Worm (Caenorhabditis elegans): ENCODE data around the gene somi-1.

Gene somi-1

DNA sequence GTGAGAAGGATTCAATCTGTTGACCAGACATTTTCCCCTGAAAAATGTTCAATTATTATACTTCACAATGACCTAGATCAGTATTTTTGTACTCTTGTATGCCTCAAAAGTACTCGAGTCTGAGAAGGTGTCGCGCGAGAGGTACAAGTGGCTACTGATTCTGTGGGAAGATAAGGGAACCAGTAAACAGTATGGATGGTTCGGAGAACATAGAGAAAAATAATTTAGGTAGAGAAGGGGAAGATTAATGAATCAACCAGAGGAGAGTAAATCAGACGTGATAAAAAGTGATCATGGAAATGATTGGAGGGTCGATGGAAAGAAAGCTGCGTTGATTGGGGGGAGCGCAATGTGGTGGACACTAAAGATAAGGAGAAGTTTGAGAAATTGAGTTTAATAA is 1.7 kb downstream of the somi-1 start:
- TF ChIP-seq blmp-1 (tag; optimal IDR thresholded peaks at IDR 0.05; ENCODE audit: insufficient read depth): no peak
- no peak for TF ChIP-seq unc-55 (GFP tag; optimal IDR thresholded peaks at IDR 0.05)
- TF ChIP-seq fos-1 (tag; optimal IDR thresholded peaks at IDR 0.05): peak; percentile 38
- peak; percentile 50 for TF ChIP-seq nhr-25 (tag; optimal IDR thresholded peaks at IDR 0.05)
- TF ChIP-seq nhr-10 (tag; optimal IDR thresholded peaks at IDR 0.05): no peak
- TF ChIP-seq skn-1 (tag; optimal IDR thresholded peaks at IDR 0.05): no peak
- TF ChIP-seq mbf-1 (tag; optimal IDR thresholded peaks at IDR 0.05): no peak
- TF ChIP-seq crh-2 (tag; optimal IDR thresholded peaks at IDR 0.05): peak; percentile 0
- TF ChIP-seq nhr-6 (tag; optimal IDR thresholded peaks at IDR 0.05): no peak
- TF ChIP-seq nhr-21 (tag; optimal IDR thresholded peaks at IDR 0.05): peak; percentile 64
- no peak for TF ChIP-seq mdl-1 (tag; optimal IDR thresholded peaks at IDR 0.05)
- TF ChIP-seq sma-9 (GFP tag; optimal IDR thresholded peaks at IDR 0.05): peak; percentile 64
- TF ChIP-seq sma-9 (tag; optimal IDR thresholded peaks at IDR 0.05): no peak
- no peak for TF ChIP-seq lin-11 (tag; optimal IDR thresholded peaks at IDR 0.05)
- TF ChIP-seq ceh-16 (tag; optimal IDR thresholded peaks at IDR 0.05): peak; percentile 68
- peak; percentile 74 for TF ChIP-seq sma-3 (GFP tag; optimal IDR thresholded peaks at IDR 0.05)
- peak in 1 of 2 experiments; percentile 2 for TF ChIP-seq lsy-2 (tag; optimal IDR thresholded peaks at IDR 0.05)
- peak; percentile 67 for TF ChIP-seq egl-27 (tag; optimal IDR thresholded peaks at IDR 0.05)

DNA sequence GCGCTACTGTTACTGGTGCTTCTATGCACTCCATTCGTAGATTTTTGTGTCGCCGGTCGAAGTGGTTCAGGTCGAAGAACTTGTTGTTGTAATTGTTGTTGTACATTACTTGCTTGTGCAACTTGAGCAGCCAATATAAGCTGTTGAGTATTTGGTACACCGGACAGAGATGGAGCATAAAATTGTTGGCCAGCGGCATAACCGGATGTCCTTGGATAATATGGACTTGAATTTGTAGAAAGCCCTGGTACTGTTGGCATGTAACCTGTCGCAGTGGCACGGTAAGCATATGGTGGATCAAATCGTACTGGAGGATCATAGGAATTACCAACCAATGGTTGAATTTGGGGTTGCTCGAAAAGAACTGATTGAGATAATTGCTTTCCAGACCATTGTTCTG is 2.2 kb downstream of the somi-1 start:
- no peak for TF ChIP-seq snpc-4 (tag; optimal IDR thresholded peaks at IDR 0.05)
- no peak for TF ChIP-seq R02D3.7 (tag; optimal IDR thresholded peaks at IDR 0.05)
- TF ChIP-seq C34F6.9 (tag; optimal IDR thresholded peaks at IDR 0.05): no peak
- TF ChIP-seq lin-13 (GFP tag; optimal IDR thresholded peaks at IDR 0.05): no peak
- TF ChIP-seq nhr-21 (tag; optimal IDR thresholded peaks at IDR 0.05): no peak
- no peak for TF ChIP-seq ama-1 (optimal IDR thresholded peaks at IDR 0.05)
- no peak for TF ChIP-seq blmp-1 (tag; optimal IDR thresholded peaks at IDR 0.05; ENCODE audit: insufficient read depth)
- TF ChIP-seq F13H6.1 (tag; optimal IDR thresholded peaks at IDR 0.05): no peak
- no peak for TF ChIP-seq ceh-16 (tag; optimal IDR thresholded peaks at IDR 0.05)
- TF ChIP-seq crh-2 (tag; optimal IDR thresholded peaks at IDR 0.05): no peak
- TF ChIP-seq unc-55 (GFP tag; optimal IDR thresholded peaks at IDR 0.05): no peak
- no peak for TF ChIP-seq egl-27 (tag; optimal IDR thresholded peaks at IDR 0.05)
- TF ChIP-seq elt-1 (tag; optimal IDR thresholded peaks at IDR 0.05): no peak
- no peak for TF ChIP-seq mbf-1 (tag; optimal IDR thresholded peaks at IDR 0.05)

DNA sequence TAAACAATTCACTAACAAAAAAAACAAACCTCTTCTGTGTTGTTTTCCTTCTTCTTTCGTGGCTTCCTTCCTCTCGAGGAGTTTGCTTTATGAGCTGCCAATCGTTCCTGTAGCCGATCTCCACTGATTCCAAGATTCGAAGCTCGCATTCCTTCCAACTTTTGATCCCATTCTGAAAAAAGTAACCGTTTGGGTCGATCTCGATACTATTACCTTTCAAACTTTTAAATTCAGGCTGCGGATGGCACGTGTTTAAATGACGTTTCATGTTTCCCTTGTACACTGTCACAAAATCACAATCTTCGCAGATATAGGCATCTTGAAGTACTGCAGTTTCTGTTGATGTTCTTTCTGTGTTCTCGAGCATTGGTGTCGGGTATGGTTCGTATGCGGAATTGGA is 3.7 kb downstream of the somi-1 start:
- no peak for TF ChIP-seq R02D3.7 (tag; optimal IDR thresholded peaks at IDR 0.05)
- no peak for TF ChIP-seq dmd-4 (tag; optimal IDR thresholded peaks at IDR 0.05)
- TF ChIP-seq F13H6.1 (tag; optimal IDR thresholded peaks at IDR 0.05): no peak
- no peak for TF ChIP-seq ztf-11 (tag; optimal IDR thresholded peaks at IDR 0.05)
- TF ChIP-seq gmeb-1 (tag; optimal IDR thresholded peaks at IDR 0.05): no peak
- no peak for TF ChIP-seq unc-39 (tag; optimal IDR thresholded peaks at IDR 0.05)
- TF ChIP-seq lin-39 (tag; optimal IDR thresholded peaks at IDR 0.05): no peak
- TF ChIP-seq egl-27 (tag; optimal IDR thresholded peaks at IDR 0.05): no peak
- no peak for TF ChIP-seq skn-1 (tag; optimal IDR thresholded peaks at IDR 0.05)
- no peak for TF ChIP-seq aly-2 (tag; optimal IDR thresholded peaks at IDR 0.05)
- TF ChIP-seq elt-1 (tag; optimal IDR thresholded peaks at IDR 0.05): no peak
- TF ChIP-seq alr-1 (tag; optimal IDR thresholded peaks at IDR 0.05): no peak

DNA sequence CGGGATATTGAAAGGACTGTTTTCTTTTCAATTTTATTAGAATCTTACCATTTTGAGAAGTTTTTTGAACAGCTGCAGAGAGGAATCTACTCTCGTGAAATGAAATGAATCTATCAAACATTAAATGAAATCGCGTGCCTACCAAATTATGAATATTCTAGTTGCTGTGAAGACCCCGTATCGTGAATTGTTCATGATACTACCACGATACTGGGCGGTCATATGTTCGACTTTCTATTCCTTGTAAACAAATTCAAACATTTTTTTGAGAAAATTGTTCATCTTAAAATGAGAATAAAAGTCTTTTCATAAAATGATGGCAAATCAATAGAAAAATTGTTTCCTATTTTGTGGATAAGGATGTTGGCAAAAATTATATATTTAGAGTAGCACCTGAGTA is 5.4 kb downstream of the somi-1 start, which contains the start of gene gcy-34:
gcy-34 (minus strand) TSS at position 101 of the 400 bp plus-strand sequence.
- TF ChIP-seq unc-62 (GFP tag; optimal IDR thresholded peaks at IDR 0.05): no peak
- TF ChIP-seq sma-3 (GFP tag; optimal IDR thresholded peaks at IDR 0.05): no peak
- no peak for TF ChIP-seq ceh-82 (tag; optimal IDR thresholded peaks at IDR 0.05)
- no peak for TF ChIP-seq ztf-1 (GFP tag; conservative IDR thresholded peaks at IDR 0.05)
- TF ChIP-seq lin-11 (tag; optimal IDR thresholded peaks at IDR 0.05): no peak

DNA sequence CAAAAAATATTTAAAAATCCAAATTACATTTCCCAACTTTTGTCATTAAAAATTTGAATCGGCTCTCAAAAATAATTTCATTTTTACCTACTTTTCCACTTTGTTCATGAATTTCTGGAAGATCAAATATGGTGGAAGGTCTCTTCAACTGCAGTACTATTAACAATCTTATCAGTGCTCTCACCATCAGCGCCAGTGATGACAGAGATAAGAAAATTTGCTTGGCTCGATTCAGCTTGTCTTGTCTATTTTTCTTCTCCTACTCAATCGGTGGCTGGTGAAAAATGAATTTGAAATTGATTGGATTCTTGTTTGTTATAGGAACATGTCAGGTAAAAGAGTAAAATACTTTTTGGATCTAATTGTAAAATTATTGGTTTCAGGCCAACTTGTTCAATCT is 10.2 kb downstream of the somi-1 start, which contains the start of gene cpz-2:
cpz-2 (plus strand) TSS at position 210 of the 400 bp plus-strand sequence.
- TF ChIP-seq skn-1 (tag; optimal IDR thresholded peaks at IDR 0.05): peak; percentile 23
- peak; percentile 21 for TF ChIP-seq crh-2 (tag; optimal IDR thresholded peaks at IDR 0.05)
- no peak for TF ChIP-seq nhr-12 (tag; optimal IDR thresholded peaks at IDR 0.05)
- peak; percentile 12 for TF ChIP-seq gmeb-1 (tag; optimal IDR thresholded peaks at IDR 0.05)
- peak; percentile 70 for TF ChIP-seq fos-1 (tag; optimal IDR thresholded peaks at IDR 0.05)
- TF ChIP-seq sma-3 (GFP tag; optimal IDR thresholded peaks at IDR 0.05): no peak
- no peak for TF ChIP-seq nhr-11 (tag; optimal IDR thresholded peaks at IDR 0.05)
- no peak for TF ChIP-seq unc-55 (GFP tag; optimal IDR thresholded peaks at IDR 0.05)
- no peak for TF ChIP-seq ama-1 (optimal IDR thresholded peaks at IDR 0.05)
- no peak for TF ChIP-seq nhr-21 (tag; optimal IDR thresholded peaks at IDR 0.05)

All from whole organism, L2 larva.